Worm (Caenorhabditis elegans) whole organism, mixed stage, embryonic: ENCODE data around the gene nop-1.
A peak's percentile ranks its signal among the peaks of the same experiment; 100 is the strongest.

Experiments
- M03D4.4 ChIP-seq: sonication (generic microtip); optimal IDR thresholded peaks from 2 replicates; lab custom pipeline; 2017; ENCODE audit warnings: mild to moderate bottlenecking, missing genetic modification characterization, missing compliant biosample characterization
- ces-1 ChIP-seq: fragments of 150-350 bp; optimal IDR thresholded peaks from 2 replicates; lab custom pipeline; 2014; ENCODE audit warnings: missing biosample characterization, missing genetic modification reagents, missing genetic modification characterization
- nhr-28 ChIP-seq: fragments of 150-350 bp; optimal IDR thresholded peaks from 2 replicates; lab custom pipeline; 2014; ENCODE audit warnings: missing biosample characterization, missing genetic modification characterization

DNA sequence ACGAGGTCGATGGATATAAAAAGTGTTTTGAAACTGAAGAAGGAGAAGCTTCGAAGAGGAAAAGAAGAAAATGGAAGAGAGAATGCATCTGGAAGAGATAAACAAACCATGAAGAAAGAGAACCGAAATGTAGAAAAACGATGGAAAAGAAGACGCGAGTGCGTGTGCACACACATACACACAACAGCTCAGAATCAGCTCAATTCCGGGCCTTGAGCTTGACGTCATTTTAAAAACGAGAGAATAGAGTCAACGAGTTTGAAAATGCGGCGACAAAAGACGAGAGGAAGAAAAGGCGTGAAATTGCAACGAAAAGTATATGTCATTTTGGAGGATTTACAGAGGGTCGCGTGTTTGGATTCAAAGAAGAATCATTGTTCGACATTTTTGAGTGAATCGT lies 41.1 kb downstream of the nop-1 start:
- TF ChIP-seq ces-1 (GFP tag; lab: Kevin White, UChicago) (peak; percentile 24), nhr-28 (tag; lab: Kevin White, UChicago) (no peak), M03D4.4 (tag; lab: Kevin White, UChicago) (no peak)
